Worm (Caenorhabditis elegans) whole organism, midembryonic: ENCODE results near the gene gos-28.

Experiments
- klf-2 ChIP-seq: fragments of 200-800 bp; sonication (Bioruptor generic); conservative IDR thresholded peaks from 2 replicates; pipeline ENCODE4 v1.3.6; 2022; ENCODE audit warnings: missing genetic modification reagents, missing genetic modification characterization, missing compliant biosample characterization
- ref-1 ChIP-seq: fragments of 200-800 bp; sonication (Bioruptor generic); conservative IDR thresholded peaks from 2 replicates; pipeline ENCODE4 v1.3.6; 2022; ENCODE audit warnings: missing genetic modification reagents, missing genetic modification characterization, missing compliant biosample characterization
- ztf-23 ChIP-seq: fragments of 200-800 bp; sonication (Bioruptor generic); IDR thresholded peaks from 2 replicates; pipeline ENCODE4 v1.3.6; 2022; ENCODE audit warnings: missing genetic modification reagents, missing genetic modification characterization, missing compliant biosample characterization

DNA sequence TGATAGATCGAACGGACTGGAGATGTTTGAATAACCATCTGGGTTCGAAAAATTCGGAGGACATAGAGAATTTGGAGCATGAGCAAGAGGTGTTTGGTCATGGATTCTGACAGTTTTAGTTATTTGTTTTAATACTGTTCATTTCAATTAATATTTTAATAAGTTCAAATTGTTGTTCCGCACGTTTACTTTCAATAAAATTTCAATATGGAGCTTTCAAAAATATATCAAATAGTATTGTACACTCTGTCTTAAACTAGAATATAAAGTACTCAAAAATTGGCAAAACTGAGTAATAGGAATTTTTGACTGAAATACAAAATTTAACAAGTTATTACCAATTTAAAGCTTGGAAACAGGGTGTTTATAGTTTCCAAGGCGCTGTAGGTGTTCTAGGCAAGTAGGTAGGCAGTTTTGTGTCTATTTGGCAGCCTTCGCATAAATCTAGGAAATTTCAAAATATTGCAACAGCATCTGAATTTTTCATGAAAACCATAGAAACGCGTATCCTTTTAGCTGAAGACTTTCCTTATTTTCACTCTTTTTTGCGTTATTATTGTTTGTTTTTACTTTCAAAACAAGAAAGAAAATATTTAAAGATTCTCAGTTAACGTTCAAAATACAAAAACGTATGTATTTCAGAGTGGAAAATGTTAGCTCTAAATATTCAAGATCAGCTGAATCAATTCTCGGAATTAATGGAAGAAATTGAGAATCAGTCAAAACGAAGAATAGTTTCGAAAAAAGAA is 18.2 kb upstream of the gos-28 start, which contains the start of the genes T20B12.5 and T20B12.4:
- TF ChIP-seq ztf-23 (GFP tag; lab: Robert Waterston, UW) (no peak), klf-2 (GFP tag; lab: Robert Waterston, UW) (no peak), ref-1 (GFP tag; lab: Robert Waterston, UW) (no peak)
